Worm (Caenorhabditis elegans) whole organism, early embryonic: ENCODE measurements around the gene srlf-11.

Source experiments
- B0310.2 ChIP-seq: sonication (generic microtip); optimal IDR thresholded peaks from 2 replicates; lab custom pipeline; 2016; ENCODE audit warnings: mild to moderate bottlenecking, missing genetic modification characterization, missing compliant biosample characterization
- ama-1 ChIP-seq: fragments of 150-350 bp; optimal IDR thresholded peaks from 2 replicates; lab custom pipeline; 2014
- ceh-13 ChIP-seq: fragments of 200-800 bp; sonication (Bioruptor generic); optimal IDR thresholded peaks from 2 replicates; lab custom pipeline; 2018; ENCODE audit warnings: mild to moderate bottlenecking, missing genetic modification characterization, missing compliant biosample characterization
- flt-1 ChIP-seq: fragments of 200-800 bp; sonication (Bioruptor generic); IDR thresholded peaks from 2 replicates; pipeline ENCODE4 v1.3.6; 2022; ENCODE audit warnings: missing genetic modification characterization, missing compliant biosample characterization
- hmbx-1 ChIP-seq: sonication (generic microtip); optimal IDR thresholded peaks from 2 replicates; lab custom pipeline; 2016; ENCODE audit warnings: mild to moderate bottlenecking, missing genetic modification characterization, missing compliant biosample characterization
- sea-1 ChIP-seq: fragments of 200-800 bp; sonication (Bioruptor generic); conservative IDR thresholded peaks from 2 replicates; pipeline ENCODE4 v1.3.6; 2022; ENCODE audit warnings: missing genetic modification characterization, missing compliant biosample characterization
- tbx-11 ChIP-seq: fragments of 200-800 bp; sonication (Bioruptor generic); IDR thresholded peaks from 2 replicates; pipeline ENCODE4 v1.3.6; 2022; ENCODE audit warnings: missing genetic modification characterization, missing compliant biosample characterization
- tra-4 ChIP-seq: sonication (generic microtip); optimal IDR thresholded peaks from 2 replicates; lab custom pipeline; 2017; ENCODE audit warnings: missing genetic modification characterization, missing compliant biosample characterization

DNA sequence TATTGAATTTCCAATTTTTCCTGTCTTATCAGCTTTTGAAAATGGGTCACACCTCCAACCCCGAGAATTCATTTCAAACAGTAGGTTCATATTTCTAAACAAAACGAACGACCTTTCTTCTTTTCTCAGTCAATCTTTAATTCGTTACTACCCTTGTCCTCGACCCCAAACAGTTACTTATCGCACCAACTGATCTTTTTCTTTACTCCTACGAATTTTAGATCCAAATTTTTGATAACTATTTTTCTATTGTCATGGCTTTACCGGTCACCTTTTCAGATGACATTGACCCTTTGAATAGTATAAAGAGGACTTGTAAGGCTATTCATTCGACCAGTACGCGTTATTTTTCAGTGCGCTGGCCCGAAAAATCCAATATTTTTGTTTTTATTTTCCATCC is 30.3 kb upstream of the srlf-11 start:
- TF ChIP-seq flt-1: no peak
- TF ChIP-seq ama-1: no peak
- no peak for TF ChIP-seq sea-1 (GFP tag; lab: Robert Waterston, UW)
- TF ChIP-seq tbx-11 (GFP tag; lab: Robert Waterston, UW): no peak
- TF ChIP-seq tra-4: no peak
- TF ChIP-seq B0310.2 (tag; lab: Kevin White, UChicago): no peak
- TF ChIP-seq ceh-13 (GFP tag; lab: Kevin White, UChicago): no peak
- no peak for TF ChIP-seq hmbx-1 (tag; lab: Kevin White, UChicago)
